Worm (Caenorhabditis elegans) whole organism, L1 larva: ENCODE results near the gene tir-1.

Source experiments
- aha-1 ChIP-seq: fragments of 150-350 bp; optimal IDR thresholded peaks from 2 replicates; lab custom pipeline; 2014; ENCODE audit warnings: missing biosample characterization, missing genetic modification characterization
- aly-2 ChIP-seq: fragments of 150-350 bp; optimal IDR thresholded peaks from 2 replicates; lab custom pipeline; 2014; ENCODE audit warnings: missing biosample characterization, missing genetic modification characterization
- ceh-82 ChIP-seq, 3 experiments: fragments of 150-350 bp in 1 of 3; sonication (generic microtip) in 2 of 3; optimal IDR thresholded peaks; 2 replicates each; lab custom pipeline; 2014 to 2017; ENCODE audit warnings: missing biosample characterization in 3 of 3, missing genetic modification characterization in 3 of 3
- ces-1 ChIP-seq: fragments of 150-350 bp; optimal IDR thresholded peaks from 2 replicates; lab custom pipeline; 2014; ENCODE audit warnings: missing biosample characterization, missing genetic modification reagents, missing genetic modification characterization
- elt-3 ChIP-seq, 6 experiments: fragments of 150-350 bp in 1 of 6; sonication (generic microtip); optimal IDR thresholded peaks; 2 replicates each; lab custom pipeline; 2017 to 2018; ENCODE audit warnings: missing biosample characterization in 6 of 6, missing genetic modification characterization in 6 of 6, inconsistent platforms in 1 of 6
- jun-1 ChIP-seq: fragments of 150-350 bp; optimal IDR thresholded peaks from 2 replicates; lab custom pipeline; 2014; ENCODE audit warnings: missing biosample characterization, missing genetic modification reagents, missing genetic modification characterization
- mep-1 ChIP-seq: fragments of 150-350 bp; optimal IDR thresholded peaks from 2 replicates; lab custom pipeline; 2014; ENCODE audit warnings: missing biosample characterization, missing genetic modification characterization
- tlp-1 ChIP-seq: fragments of 150-350 bp; optimal IDR thresholded peaks from 2 replicates; lab custom pipeline; 2014; ENCODE audit warnings: missing biosample characterization, missing genetic modification characterization
- zag-1 ChIP-seq: fragments of 150-350 bp; optimal IDR thresholded peaks from 2 replicates; lab custom pipeline; 2014; ENCODE audit warnings: missing biosample characterization, missing genetic modification characterization
- ztf-11 ChIP-seq, 2 experiments: sonication (generic microtip); optimal IDR thresholded peaks; 2 replicates each; lab custom pipeline; 2016 to 2017; ENCODE audit warnings: missing genetic modification characterization in 2 of 2, missing biosample characterization in 1 of 2, missing compliant biosample characterization in 1 of 2
- ztf-4 ChIP-seq: fragments of 150-350 bp; optimal IDR thresholded peaks from 2 replicates; lab custom pipeline; 2014; ENCODE audit warnings: missing biosample characterization, missing genetic modification characterization

DNA sequence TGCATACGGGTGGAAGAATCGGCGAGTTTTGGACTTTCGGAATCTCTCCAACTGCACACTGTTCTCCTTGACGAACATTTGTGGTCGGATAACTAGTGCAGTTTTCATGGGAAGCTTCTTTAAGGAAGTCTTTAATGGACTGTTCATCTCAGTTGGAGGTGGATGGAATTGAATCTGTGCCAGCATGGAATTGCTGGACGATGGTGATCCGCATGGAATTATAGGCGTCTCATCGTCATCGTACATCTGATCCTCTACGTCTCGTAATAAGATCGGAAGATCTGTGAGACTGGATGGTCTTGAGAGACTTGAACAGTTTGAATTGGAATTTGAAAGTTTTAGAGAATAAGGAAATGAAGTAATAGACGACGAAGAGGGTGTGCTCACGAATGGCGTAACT, 28.5 kb downstream of the tir-1 start:
- TF ChIP-seq jun-1 (tag; lab: Kevin White, UChicago), result no peak
- TF ChIP-seq mep-1 (tag; lab: Kevin White, UChicago), result no peak
- TF ChIP-seq elt-3 (tag; optimal IDR thresholded peaks at IDR 0.05; lab: Kevin White, UChicago), result no peak
- TF ChIP-seq ces-1 (GFP tag; lab: Kevin White, UChicago), result no peak
- no peak for TF ChIP-seq aha-1
- no peak for TF ChIP-seq ztf-4 (tag; lab: Kevin White, UChicago)
- no peak for TF ChIP-seq aly-2 (tag; lab: Kevin White, UChicago)
- no peak for TF ChIP-seq ztf-11 (tag; optimal IDR thresholded peaks at IDR 0.05; lab: Kevin White, UChicago)
- no peak for TF ChIP-seq tlp-1 (tag; lab: Kevin White, UChicago)
- TF ChIP-seq ceh-82 (tag; optimal IDR thresholded peaks at IDR 0.05; lab: Kevin White, UChicago), result no peak
- TF ChIP-seq zag-1 (tag; lab: Kevin White, UChicago), result no peak
